Fruit fly (Drosophila melanogaster): ENCODE measurements around the gene CG10588.

CG10588 gene

dm6 chr3L:20921859-20922258, 34.9 kb upstream of the CG10588 start (continued):
- no peak for TF ChIP-seq B-H2 (GFP tag; optimal IDR thresholded peaks at IDR 0.05)
- no peak for TF ChIP-seq CTCF (GFP tag; optimal IDR thresholded peaks at IDR 0.05)
- TF ChIP-seq nmo (GFP tag; optimal IDR thresholded peaks at IDR 0.05), result peak; percentile 1
- TF ChIP-seq Dref (GFP tag; IDR thresholded peaks at IDR 0.05), result no peak
- TF ChIP-seq CG7786 (GFP tag; optimal IDR thresholded peaks at IDR 0.05), result no peak
- TF ChIP-seq Oli (tag; optimal IDR thresholded peaks at IDR 0.05), result peak; percentile 38
- TF ChIP-seq mld (GFP tag; IDR thresholded peaks at IDR 0.05; ENCODE audit: partially characterized antibody), result no peak
- TF ChIP-seq CG18599 (GFP tag; optimal IDR thresholded peaks at IDR 0.05), result no peak
- TF ChIP-seq CG11456 (GFP tag; IDR thresholded peaks at IDR 0.05), result no peak
- TF ChIP-seq CG17186 (GFP tag; optimal IDR thresholded peaks at IDR 0.05), result no peak
- TF ChIP-seq Doc2 (GFP tag; IDR thresholded peaks at IDR 0.05), result no peak
- TF ChIP-seq BEAF-32 (GFP tag; optimal IDR thresholded peaks at IDR 0.05), result no peak
- TF ChIP-seq Jarid2 (GFP tag; optimal IDR thresholded peaks at IDR 0.05), result no peak
- TF ChIP-seq CG8290 (GFP tag; optimal IDR thresholded peaks at IDR 0.05), result no peak
- TF ChIP-seq CG8290 (tag; optimal IDR thresholded peaks at IDR 0.05), result no peak
- TF ChIP-seq CG9817 (tag; optimal IDR thresholded peaks at IDR 0.05), result no peak
- no peak for TF ChIP-seq CG13624 (GFP tag; optimal IDR thresholded peaks at IDR 0.05)
- TF ChIP-seq CG15073 (GFP tag; optimal IDR thresholded peaks at IDR 0.05), result no peak
- TF ChIP-seq tx (GFP tag; optimal IDR thresholded peaks at IDR 0.05), result no peak
- no peak for TF ChIP-seq lov (optimal IDR thresholded peaks at IDR 0.05)
- no peak for TF ChIP-seq lov (GFP tag; IDR thresholded peaks at IDR 0.05)
- no peak for TF ChIP-seq CG12744 (GFP tag; optimal IDR thresholded peaks at IDR 0.05)
- TF ChIP-seq slbo (GFP tag; IDR thresholded peaks at IDR 0.05), result peak; percentile 32
- no peak for TF ChIP-seq lmd (GFP tag; IDR thresholded peaks at IDR 0.05)
- no peak for TF ChIP-seq pho (GFP tag; optimal IDR thresholded peaks at IDR 0.05)
- no peak for TF ChIP-seq CG32767 (GFP tag; IDR thresholded peaks at IDR 0.05)
- no peak for TF ChIP-seq ERR (GFP tag; optimal IDR thresholded peaks at IDR 0.05)
- TF ChIP-seq seq (GFP tag; IDR thresholded peaks at IDR 0.05), result no peak
- TF ChIP-seq CG9932 (GFP tag; IDR thresholded peaks at IDR 0.05), result no peak
- no peak for TF ChIP-seq CG11247 (GFP tag; IDR thresholded peaks at IDR 0.05)
- no peak for TF ChIP-seq CG7963 (GFP tag; IDR thresholded peaks at IDR 0.05; ENCODE audit: partially characterized antibody)
- TF ChIP-seq NK7.1 (GFP tag; optimal IDR thresholded peaks at IDR 0.05), result no peak
- no peak for TF ChIP-seq vfl (GFP tag; optimal IDR thresholded peaks at IDR 0.05)
- TF ChIP-seq Dek (tag; optimal IDR thresholded peaks at IDR 0.05), result no peak
- TF ChIP-seq CG17385 (GFP tag; optimal IDR thresholded peaks at IDR 0.05), result no peak
- TF ChIP-seq fu2 (GFP tag; optimal IDR thresholded peaks at IDR 0.05), result no peak
- no peak for TF ChIP-seq CG4360 (GFP tag; IDR thresholded peaks at IDR 0.05)
- TF ChIP-seq Hmr (GFP tag; optimal IDR thresholded peaks at IDR 0.05), result no peak
- no peak for TF ChIP-seq Side (GFP tag; optimal IDR thresholded peaks at IDR 0.05)
- TF ChIP-seq az2 (GFP tag; optimal IDR thresholded peaks at IDR 0.05), result no peak
- TF ChIP-seq cwo (GFP tag; optimal IDR thresholded peaks at IDR 0.05), result no peak
- TF ChIP-seq CG12942 (GFP tag; optimal IDR thresholded peaks at IDR 0.05), result no peak
- no peak for TF ChIP-seq dati (GFP tag; IDR thresholded peaks at IDR 0.05)
- no peak for TF ChIP-seq CG15269 (tag; optimal IDR thresholded peaks at IDR 0.05)
- peak; percentile 90 for TF ChIP-seq grau (tag; optimal IDR thresholded peaks at IDR 0.05)
- no peak for TF ChIP-seq psq (GFP tag; optimal IDR thresholded peaks at IDR 0.05)
- peak; percentile 54 for TF ChIP-seq CG2678 (tag; optimal IDR thresholded peaks at IDR 0.05)
- no peak for TF ChIP-seq salm (tag; optimal IDR thresholded peaks at IDR 0.05)
- TF ChIP-seq Dll (GFP tag; IDR thresholded peaks at IDR 0.05; ENCODE audit: partially characterized antibody), result no peak
- TF ChIP-seq ttk (GFP tag; IDR thresholded peaks at IDR 0.05), result no peak
- TF ChIP-seq vvl (GFP tag; IDR thresholded peaks at IDR 0.05), result no peak
- TF ChIP-seq so (GFP tag; IDR thresholded peaks at IDR 0.05), result no peak
- TF ChIP-seq chif (GFP tag; optimal IDR thresholded peaks at IDR 0.05), result peak in 1 of 2 experiments; percentile 2
- TF ChIP-seq danr (GFP tag; IDR thresholded peaks at IDR 0.05), result no peak

Measured in whole organism, embryonic.